Fruit fly (Drosophila melanogaster): ENCODE data around the gene Cyp303a1.

DNA sequence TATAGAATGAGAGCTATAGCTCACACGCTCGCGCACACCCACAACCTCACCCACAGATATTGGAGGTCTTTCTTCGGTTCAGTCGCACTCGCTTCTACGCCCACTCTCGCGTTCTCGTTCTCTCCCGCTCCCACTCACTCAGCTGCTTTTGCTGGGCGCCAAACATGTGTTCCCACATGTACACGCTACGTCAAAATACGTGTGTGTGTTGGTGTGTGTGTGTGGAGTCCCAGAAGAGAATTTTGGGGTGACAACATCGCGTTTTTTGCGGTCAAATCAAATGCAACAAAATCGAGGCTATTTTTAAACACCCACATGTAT lies 22.5 kb upstream of the Cyp303a1 start:
- TF ChIP-seq EcR (GFP tag; optimal IDR thresholded peaks at IDR 0.05) (peak; percentile 62), CG17806 (tag; optimal IDR thresholded peaks at IDR 0.05) (no peak), fd96Ca (GFP tag; IDR thresholded peaks at IDR 0.05) (no peak), CG32121 (GFP tag; IDR thresholded peaks at IDR 0.05) (no peak), Pif1B (GFP tag; optimal IDR thresholded peaks at IDR 0.05) (no peak), CG34367 (tag; optimal IDR thresholded peaks at IDR 0.05) (no peak), CG10348 (GFP tag; IDR thresholded peaks at IDR 0.05) (no peak), CG15710 (tag; optimal IDR thresholded peaks at IDR 0.05) (no peak), Snoo (tag; optimal IDR thresholded peaks at IDR 0.05) (no peak), CG13204 (GFP tag; optimal IDR thresholded peaks at IDR 0.05) (peak; percentile 57), CG9948 (tag; optimal IDR thresholded peaks at IDR 0.05) (no peak)

Measured in whole organism, pupa.